Fruit fly (Drosophila melanogaster) whole organism: ENCODE measurements around the gene CG9312.
A peak's percentile ranks its signal among the peaks of the same experiment; 100 is the strongest.

Experiments
- CG8478 ChIP-seq: fragments of >200 bp; optimal IDR thresholded peaks from 2 replicates; lab custom pipeline; 2018; ENCODE audit warnings: inconsistent platforms
- EcR ChIP-seq, 2 experiments: fragments of >200 bp; optimal IDR thresholded peaks; 2 replicates each; lab custom pipeline; 2017; ENCODE audit warnings: missing biosample characterization in 2 of 2, missing genetic modification characterization in 2 of 2, missing genetic modification reagents in 2 of 2
- psq ChIP-seq: fragments of >200 bp; optimal IDR thresholded peaks from 2 replicates; lab custom pipeline; 2017
- usp ChIP-seq: fragments of >200 bp; optimal IDR thresholded peaks from 2 replicates; lab custom pipeline; 2017; ENCODE audit warnings: missing biosample characterization, missing genetic modification characterization, mixed read lengths

- TF ChIP-seq usp (GFP tag; lab: Kevin White, UChicago) (no peak), psq (lab: Kevin White, UChicago) (no peak), CG8478 (lab: Kevin White, UChicago) (no peak), EcR (GFP tag; optimal IDR thresholded peaks at IDR 0.05; lab: Kevin White, UChicago) (peak; percentile 88 to 98)
Measured at dm6 chr3R:13789617-13790277, 24.2 kb downstream of the CG9312 start.
